Fruit fly (Drosophila melanogaster): ENCODE results near the gene Tfb4.

DNA sequence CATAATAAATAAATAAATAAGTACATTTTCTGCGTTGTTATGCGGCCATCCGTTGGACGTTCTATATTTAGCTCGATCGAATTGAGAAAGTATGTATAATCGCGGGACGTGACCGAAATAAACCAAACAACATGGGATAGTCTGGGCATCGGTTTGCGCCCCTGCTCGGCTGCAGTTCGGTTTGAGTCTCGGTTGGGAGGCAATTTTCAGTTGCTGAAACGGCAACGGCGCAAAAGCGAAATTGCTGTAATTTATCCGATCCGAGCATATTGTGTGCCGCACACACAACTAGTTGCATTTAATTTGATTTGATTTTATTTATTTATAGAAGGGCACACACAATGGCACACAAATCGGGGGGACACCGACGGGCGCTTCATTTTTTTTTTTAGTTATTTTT lies 32.3 kb downstream of the Tfb4 start:
- TF ChIP-seq ovo (GFP tag; optimal IDR thresholded peaks at IDR 0.05) (no peak), kay (GFP tag; ENCODE audit: borderline replicate concordance) (no peak), CG11617 (GFP tag; optimal IDR thresholded peaks at IDR 0.05) (no peak), cnc (optimal IDR thresholded peaks at IDR 0.05) (no peak), tj (GFP tag; optimal IDR thresholded peaks at IDR 0.05) (peak; percentile 27), CG33017 (tag; optimal IDR thresholded peaks at IDR 0.05) (no peak), CG14711 (tag; optimal IDR thresholded peaks at IDR 0.05) (no peak), Clk (GFP tag; optimal IDR thresholded peaks at IDR 0.05) (no peak), bab1 (GFP tag; optimal IDR thresholded peaks at IDR 0.05) (no peak), CG7045 (GFP tag; optimal IDR thresholded peaks at IDR 0.05) (no peak), toe (GFP tag; optimal IDR thresholded peaks at IDR 0.05) (peak; percentile 7), Mnt (GFP tag; optimal IDR thresholded peaks at IDR 0.05) (peak; percentile 28), CG7101 (tag; optimal IDR thresholded peaks at IDR 0.05) (no peak)
